Fruit fly (Drosophila melanogaster): Measurements from ENCODE around the gene CG42588.

The CG42588 gene

dm6 chr3L:12874211-12874610 is 60.2 kb downstream of the CG42588 start (continued):
- TF ChIP-seq bowl (GFP tag; IDR thresholded peaks at IDR 0.05) (no peak), tll (GFP tag; optimal IDR thresholded peaks at IDR 0.05) (no peak), ro (GFP tag; IDR thresholded peaks at IDR 0.05) (no peak), CG12659 (GFP tag; optimal IDR thresholded peaks at IDR 0.05) (peak; percentile 8), CG4328 (GFP tag; optimal IDR thresholded peaks at IDR 0.05) (no peak), Lpt (GFP tag; optimal IDR thresholded peaks at IDR 0.05) (no peak), CG10543 (GFP tag; optimal IDR thresholded peaks at IDR 0.05) (no peak), Ets97D (GFP tag; optimal IDR thresholded peaks at IDR 0.05) (no peak), CG3065 (GFP tag; optimal IDR thresholded peaks at IDR 0.05) (no peak), CkIIα-i1 (GFP tag; IDR thresholded peaks at IDR 0.05) (no peak), Dref (GFP tag; IDR thresholded peaks at IDR 0.05) (no peak), CG42726 (GFP tag; IDR thresholded peaks at IDR 0.05; ENCODE audit: partially characterized antibody) (no peak), CG32772 (GFP tag; IDR thresholded peaks at IDR 0.05) (no peak), Dad (GFP tag; optimal IDR thresholded peaks at IDR 0.05) (no peak), CG13775 (GFP tag; optimal IDR thresholded peaks at IDR 0.05) (no peak), Gug (GFP tag; IDR thresholded peaks at IDR 0.05) (no peak), Med (GFP tag) (peak; percentile 87), Max (GFP tag; optimal IDR thresholded peaks at IDR 0.05) (no peak), twi (tag; optimal IDR thresholded peaks at IDR 0.05) (no peak), Neu2 (GFP tag; optimal IDR thresholded peaks at IDR 0.05; ENCODE audit: borderline replicate concordance) (no peak), so (GFP tag; IDR thresholded peaks at IDR 0.05) (no peak), CG18262 (tag; optimal IDR thresholded peaks at IDR 0.05) (no peak), dpn (GFP tag; optimal IDR thresholded peaks at IDR 0.05) (no peak), h (optimal IDR thresholded peaks at IDR 0.05) (no peak), CG3281 (GFP tag; optimal IDR thresholded peaks at IDR 0.05) (peak; percentile 42), CG4854 (GFP tag; optimal IDR thresholded peaks at IDR 0.05) (no peak), Hmx (GFP tag; optimal IDR thresholded peaks at IDR 0.05) (no peak), emc (GFP tag; optimal IDR thresholded peaks at IDR 0.05) (no peak), cato (GFP tag; optimal IDR thresholded peaks at IDR 0.05; ENCODE audit: borderline replicate concordance) (no peak), danr (GFP tag; IDR thresholded peaks at IDR 0.05) (no peak), grn (GFP tag; optimal IDR thresholded peaks at IDR 0.05) (no peak), CG8924 (tag; optimal IDR thresholded peaks at IDR 0.05) (no peak), Hr51 (GFP tag; optimal IDR thresholded peaks at IDR 0.05) (peak in 1 of 2 experiments; percentile 46), nerfin-2 (GFP tag; IDR thresholded peaks at IDR 0.05; ENCODE audit: partially characterized antibody) (no peak), Mad (GFP tag; optimal IDR thresholded peaks at IDR 0.05) (no peak), Dll (GFP tag; IDR thresholded peaks at IDR 0.05; ENCODE audit: partially characterized antibody) (no peak), CHES-1-like (GFP tag; optimal IDR thresholded peaks at IDR 0.05) (no peak), slbo (GFP tag; IDR thresholded peaks at IDR 0.05) (peak; percentile 46), Antp (GFP tag; optimal IDR thresholded peaks at IDR 0.05) (no peak), her (GFP tag; optimal IDR thresholded peaks at IDR 0.05) (no peak), Ada2b (GFP tag; IDR thresholded peaks at IDR 0.05) (peak; percentile 39; the same call in 1 of the 2 replicates), Oaz (GFP tag; IDR thresholded peaks at IDR 0.05) (no peak), CG16863 (GFP tag; optimal IDR thresholded peaks at IDR 0.05) (no peak), H15 (GFP tag; IDR thresholded peaks at IDR 0.05) (no peak), dimm (GFP tag; IDR thresholded peaks at IDR 0.05) (no peak), HmgD (GFP tag; optimal IDR thresholded peaks at IDR 0.05) (no peak), Nf-YA (GFP tag; IDR thresholded peaks at IDR 0.05) (no peak), CG11723 (GFP tag; optimal IDR thresholded peaks at IDR 0.05) (no peak), hbn (GFP tag; IDR thresholded peaks at IDR 0.05; ENCODE audit: partially characterized antibody) (no peak), tap (tag; optimal IDR thresholded peaks at IDR 0.05) (no peak), fd96Cb (tag; optimal IDR thresholded peaks at IDR 0.05) (no peak), CG10147 (GFP tag; optimal IDR thresholded peaks at IDR 0.05) (peak; percentile 33)
